Fruit fly (Drosophila melanogaster) whole organism, embryonic: ENCODE data around the gene CG5805.

Experiments used
- Atf-2 ChIP-seq: fragments of 200-800 bp; sonication (Bioruptor generic); optimal IDR thresholded peaks from 2 replicates; lab custom pipeline; 2016; ENCODE audit warnings: missing biosample characterization, missing genetic modification characterization
- BtbVII ChIP-seq: fragments of 200-800 bp; sonication (Bioruptor generic); optimal IDR thresholded peaks from 3 replicates; lab custom pipeline; 2017; ENCODE audit warnings: missing biosample characterization, mild to moderate bottlenecking, missing genetic modification characterization
- Bteb2 ChIP-seq: fragments of 200-800 bp; sonication (Bioruptor generic); optimal IDR thresholded peaks from 2 replicates; lab custom pipeline; 2016; ENCODE audit warnings: missing biosample characterization, missing genetic modification characterization
- CG10274 ChIP-seq: fragments of 200-800 bp; sonication (Bioruptor generic); optimal IDR thresholded peaks from 3 replicates; lab custom pipeline; 2017; ENCODE audit warnings: missing biosample characterization, mild to moderate bottlenecking, missing genetic modification characterization
- CG10543 ChIP-seq: fragments of 200-800 bp; sonication (Bioruptor generic); optimal IDR thresholded peaks from 3 replicates; lab custom pipeline; 2017; ENCODE audit warnings: missing biosample characterization, mild to moderate bottlenecking, missing genetic modification characterization, moderate library complexity
- CG11504 ChIP-seq: fragments of 200-800 bp; sonication (Bioruptor generic); optimal IDR thresholded peaks from 3 replicates; lab custom pipeline; 2019; ENCODE audit warnings: missing biosample characterization, mild to moderate bottlenecking, missing genetic modification characterization, moderate library complexity
- CG12155 ChIP-seq: fragments of 200-800 bp; sonication (Bioruptor generic); optimal IDR thresholded peaks from 3 replicates; lab custom pipeline; 2016; ENCODE audit warnings: missing biosample characterization, missing genetic modification characterization
- CG12942 ChIP-seq: fragments of 200-800 bp; sonication (Bioruptor generic); optimal IDR thresholded peaks from 3 replicates; lab custom pipeline; 2016; ENCODE audit warnings: missing biosample characterization, missing genetic modification characterization
- CG13287 ChIP-seq: fragments of 200-800 bp; sonication (Bioruptor generic); IDR thresholded peaks from 2 replicates; pipeline ENCODE4 v1.3.6; 2022; ENCODE audit warnings: missing biosample characterization, missing genetic modification characterization; ENCODE audit not compliant: partially characterized antibody
- CG13296 ChIP-seq: fragments of 200-800 bp; sonication (Bioruptor generic); optimal IDR thresholded peaks from 3 replicates; lab custom pipeline; 2018; ENCODE audit warnings: missing biosample characterization, mild to moderate bottlenecking, missing genetic modification characterization
- CG14710 ChIP-seq: fragments of 200-800 bp; sonication (Bioruptor generic); optimal IDR thresholded peaks from 3 replicates; lab custom pipeline; 2019; ENCODE audit warnings: missing biosample characterization, mild to moderate bottlenecking, missing genetic modification characterization, moderate library complexity
- CG17612 ChIP-seq: fragments of 200-800 bp; sonication (Bioruptor generic); IDR thresholded peaks from 2 replicates; pipeline ENCODE4 v1.3.6; 2022; ENCODE audit warnings: missing biosample characterization, missing genetic modification characterization
- CG17829 ChIP-seq: fragments of 200-800 bp; optimal IDR thresholded peaks from 2 replicates; lab custom pipeline; 2019; ENCODE audit warnings: missing biosample characterization, mild to moderate bottlenecking, missing genetic modification characterization, moderate library complexity
- CG18476 ChIP-seq: fragments of 200-800 bp; sonication (Bioruptor generic); optimal IDR thresholded peaks from 2 replicates; lab custom pipeline; 2016; ENCODE audit warnings: missing biosample characterization, mild to moderate bottlenecking, missing genetic modification characterization
- CG18619 ChIP-seq: fragments of 200-800 bp; sonication (Bioruptor generic); optimal IDR thresholded peaks from 3 replicates; lab custom pipeline; 2017; ENCODE audit warnings: missing biosample characterization, mild to moderate bottlenecking, missing genetic modification characterization
- CG34224 ChIP-seq: fragments of 200-800 bp; sonication (Bioruptor generic); IDR thresholded peaks from 3 replicates; pipeline ENCODE4 v1.3.6; 2022; ENCODE audit warnings: missing biosample characterization, missing genetic modification characterization; ENCODE audit not compliant: partially characterized antibody
- CG4328 ChIP-seq: fragments of 200-800 bp; sonication (Bioruptor generic); optimal IDR thresholded peaks from 3 replicates; lab custom pipeline; 2017; ENCODE audit warnings: missing biosample characterization, missing genetic modification reagents, missing genetic modification characterization
- CG4404 ChIP-seq: fragments of 200-800 bp; sonication (Bioruptor generic); IDR thresholded peaks from 2 replicates; pipeline ENCODE4 v1.3.6; 2022; ENCODE audit warnings: missing biosample characterization, missing genetic modification characterization
- CG6654 ChIP-seq: fragments of 200-800 bp; sonication (Bioruptor generic); optimal IDR thresholded peaks from 2 replicates; lab custom pipeline; 2017; ENCODE audit warnings: missing biosample characterization, mild to moderate bottlenecking, missing genetic modification characterization
- CG7745 ChIP-seq: fragments of 200-800 bp; sonication (Bioruptor generic); optimal IDR thresholded peaks from 2 replicates; lab custom pipeline; 2018; ENCODE audit warnings: missing biosample characterization, mild to moderate bottlenecking, missing genetic modification characterization, moderate library complexity
- CG7987 ChIP-seq: fragments of 200-800 bp; sonication (Bioruptor generic); optimal IDR thresholded peaks from 2 replicates; lab custom pipeline; 2018; ENCODE audit warnings: missing biosample characterization, mild to moderate bottlenecking, missing genetic modification characterization, moderate library complexity
- CG8290 ChIP-seq, 3 experiments: fragments of 200-800 bp; sonication (Bioruptor generic); optimal IDR thresholded peaks; 2 replicates each; lab custom pipeline; 2016 to 2019; ENCODE audit warnings: missing biosample characterization in 3 of 3, missing genetic modification characterization in 3 of 3, mild to moderate bottlenecking in 2 of 3, moderate library complexity in 1 of 3
- CG8478 ChIP-seq: fragments of >200 bp; optimal IDR thresholded peaks from 2 replicates; lab custom pipeline; 2018
- D ChIP-seq, 2 experiments: fragments of 200-800 bp in 1 of 2; fragments of >200 bp in 1 of 2; sonication (Bioruptor generic) in 1 of 2; optimal IDR thresholded peaks; 2 replicates in 1 of 2; 3 replicates in 1 of 2; lab custom pipeline; 2017; ENCODE audit warnings: mild to moderate bottlenecking in 1 of 2, missing biosample characterization in 1 of 2, missing genetic modification characterization in 1 of 2, missing genetic modification reagents in 1 of 2
- Dbx ChIP-seq: fragments of 200-800 bp; sonication (Bioruptor generic); IDR thresholded peaks from 3 replicates; pipeline ENCODE4 v1.3.6; 2022; ENCODE audit warnings: missing biosample characterization, missing genetic modification characterization
- Elba2 ChIP-seq: fragments of 200-800 bp; sonication (Bioruptor generic); optimal IDR thresholded peaks from 3 replicates; lab custom pipeline; 2016; ENCODE audit warnings: missing biosample characterization, missing genetic modification characterization
- HmgZ ChIP-seq: fragments of 200-800 bp; sonication (Bioruptor generic); optimal IDR thresholded peaks from 2 replicates; lab custom pipeline; 2018; ENCODE audit warnings: missing biosample characterization, mild to moderate bottlenecking, missing genetic modification characterization
- Hmr ChIP-seq: fragments of 200-800 bp; sonication (Bioruptor generic); optimal IDR thresholded peaks from 3 replicates; lab custom pipeline; 2017; ENCODE audit warnings: mild to moderate bottlenecking, missing biosample characterization, missing genetic modification reagents, missing genetic modification characterization
- Lpt ChIP-seq: fragments of >200 bp; optimal IDR thresholded peaks from 2 replicates; lab custom pipeline; 2018; ENCODE audit warnings: missing biosample characterization, missing genetic modification characterization
- MBD-R2 ChIP-seq: fragments of 200-800 bp; sonication (Bioruptor generic); IDR thresholded peaks from 2 replicates; pipeline ENCODE4 v1.3.6; 2022; ENCODE audit warnings: missing biosample characterization, missing genetic modification characterization
- Myb ChIP-seq: fragments of 200-800 bp; sonication (Bioruptor generic); optimal IDR thresholded peaks from 2 replicates; lab custom pipeline; 2016; ENCODE audit warnings: missing biosample characterization, missing genetic modification characterization
- Optix ChIP-seq: fragments of 200-800 bp; sonication (Bioruptor generic); IDR thresholded peaks from 3 replicates; pipeline ENCODE4 v1.3.6; 2022; ENCODE audit warnings: missing biosample characterization, missing genetic modification characterization
- Rx ChIP-seq: fragments of 200-800 bp; sonication (Bioruptor generic); IDR thresholded peaks from 2 replicates; pipeline ENCODE4 v1.3.6; 2022; ENCODE audit warnings: missing biosample characterization, missing genetic modification characterization
- Sin3A ChIP-seq: fragments of >200 bp; optimal IDR thresholded peaks from 2 replicates; lab custom pipeline; 2018
- ab ChIP-seq: fragments of 200-800 bp; sonication (Bioruptor generic); optimal IDR thresholded peaks from 2 replicates; lab custom pipeline; 2016; ENCODE audit warnings: missing biosample characterization, missing genetic modification characterization
- abd-A ChIP-seq: fragments of 200-800 bp; sonication (Bioruptor generic); optimal IDR thresholded peaks from 3 replicates; lab custom pipeline; 2019; ENCODE audit warnings: missing biosample characterization, mild to moderate bottlenecking, missing genetic modification characterization, moderate library complexity
- az2 ChIP-seq: fragments of 200-800 bp; sonication (Bioruptor generic); optimal IDR thresholded peaks from 3 replicates; lab custom pipeline; 2016; ENCODE audit warnings: missing biosample characterization, missing genetic modification characterization
- br ChIP-seq: fragments of >200 bp; optimal IDR thresholded peaks from 2 replicates; lab custom pipeline; 2017
- cad ChIP-seq: fragments of >200 bp; optimal IDR thresholded peaks from 2 replicates; lab custom pipeline; 2017; ENCODE audit warnings: missing biosample characterization, missing genetic modification characterization
- croc ChIP-seq: fragments of 200-800 bp; sonication (Bioruptor generic); conservative IDR thresholded peaks from 3 replicates; pipeline ENCODE4 v1.3.6; 2022; ENCODE audit warnings: missing biosample characterization, missing genetic modification characterization
- crp ChIP-seq, 2 experiments: fragments of 200-800 bp; sonication (Bioruptor generic); optimal IDR thresholded peaks; 2 replicates in 1 of 2; 3 replicates in 1 of 2; lab custom pipeline; 2017; ENCODE audit warnings: missing biosample characterization in 2 of 2, missing genetic modification characterization in 2 of 2, mild to moderate bottlenecking in 1 of 2, moderate library complexity in 1 of 2
- dati ChIP-seq: fragments of 200-800 bp; sonication (Bioruptor generic); IDR thresholded peaks from 2 replicates; pipeline ENCODE4 v1.3.6; 2022; ENCODE audit warnings: missing biosample characterization, missing genetic modification characterization
- gce ChIP-seq: fragments of 200-800 bp; sonication (Bioruptor generic); IDR thresholded peaks from 3 replicates; pipeline ENCODE4 v1.3.6; 2022; ENCODE audit warnings: missing biosample characterization, missing genetic modification characterization
- jing ChIP-seq: fragments of 200-800 bp; sonication (Bioruptor generic); optimal IDR thresholded peaks from 2 replicates; lab custom pipeline; 2018; ENCODE audit warnings: missing biosample characterization, mild to moderate bottlenecking, missing genetic modification characterization
- nerfin-1 ChIP-seq: fragments of 200-800 bp; sonication (Bioruptor generic); optimal IDR thresholded peaks from 3 replicates; lab custom pipeline; 2019; ENCODE audit warnings: missing biosample characterization, mild to moderate bottlenecking, missing genetic modification characterization, moderate library complexity
- psq ChIP-seq: fragments of 200-800 bp; sonication (Bioruptor generic); optimal IDR thresholded peaks from 2 replicates; lab custom pipeline; 2017; ENCODE audit warnings: missing biosample characterization, missing genetic modification characterization
- ro ChIP-seq: fragments of 200-800 bp; sonication (Bioruptor generic); IDR thresholded peaks from 2 replicates; pipeline ENCODE4 v1.3.6; 2022; ENCODE audit warnings: missing biosample characterization, missing genetic modification characterization
- seq ChIP-seq: fragments of 200-800 bp; sonication (Bioruptor generic); IDR thresholded peaks from 2 replicates; pipeline ENCODE4 v1.3.6; 2022; ENCODE audit warnings: missing biosample characterization, missing genetic modification characterization
- toy ChIP-seq: fragments of 200-800 bp; sonication (Bioruptor generic); IDR thresholded peaks from 2 replicates; pipeline ENCODE4 v1.3.6; 2022; ENCODE audit warnings: missing biosample characterization, missing genetic modification characterization
- tx ChIP-seq: fragments of 200-800 bp; sonication (Bioruptor generic); optimal IDR thresholded peaks from 2 replicates; lab custom pipeline; 2016; ENCODE audit warnings: missing biosample characterization, missing genetic modification characterization
- usp ChIP-seq: fragments of >200 bp; optimal IDR thresholded peaks from 2 replicates; lab custom pipeline; 2017; ENCODE audit warnings: missing biosample characterization, missing genetic modification characterization
- vvl ChIP-seq: fragments of 200-800 bp; sonication (Bioruptor generic); IDR thresholded peaks from 2 replicates; pipeline ENCODE4 v1.3.6; 2022; ENCODE audit warnings: missing biosample characterization, missing genetic modification characterization

CG5805 gene

dm6 chr3R:24829887-24830351 lies 42.7 kb upstream of the CG5805 start, which contains the start of the genes Kaz and CG43273 (continued):
- TF ChIP-seq Optix (no peak), CG8290 (GFP tag; optimal IDR thresholded peaks at IDR 0.05; lab: Kevin White, UChicago) (peak; percentile 12), CG8290 (tag; optimal IDR thresholded peaks at IDR 0.05; lab: Kevin White, UChicago) (no peak), psq (peak; percentile 43), CG12942 (GFP tag; lab: Kevin White, UChicago) (peak; percentile 40), CG17612 (no peak), CG13287 (GFP tag; lab: Robert Waterston, UW) (peak; percentile 22; the same call in 1 of the 2 replicates), br (lab: Kevin White, UChicago) (no peak), Hmr (GFP tag; lab: Kevin White, UChicago) (peak; percentile 42), nerfin-1 (tag; lab: Kevin White, UChicago) (no peak), CG6654 (GFP tag; lab: Kevin White, UChicago) (no peak), dati (GFP tag; lab: Robert Waterston, UW) (no peak), Rx (GFP tag; lab: Robert Waterston, UW) (no peak), CG7987 (no peak), CG4328 (GFP tag; lab: Kevin White, UChicago) (peak; percentile 23), vvl (GFP tag; lab: Robert Waterston, UW) (peak; percentile 69), Dbx (GFP tag; lab: Robert Waterston, UW) (no peak), Sin3A (peak; percentile 43), HmgZ (peak; percentile 74), D (optimal IDR thresholded peaks at IDR 0.05; lab: Kevin White, UChicago) (no peak), D (GFP tag; optimal IDR thresholded peaks at IDR 0.05; lab: Kevin White, UChicago) (no peak), CG11504 (tag; lab: Kevin White, UChicago) (no peak), croc (no peak), CG4404 (GFP tag; lab: Robert Waterston, UW) (no peak), Atf-2 (GFP tag; lab: Kevin White, UChicago) (no peak), Bteb2 (GFP tag; lab: Kevin White, UChicago) (no peak), jing (no peak), CG13296 (no peak), Lpt (GFP tag; lab: Kevin White, UChicago) (no peak), CG7745 (no peak), ro (no peak), usp (GFP tag; lab: Kevin White, UChicago) (no peak), Elba2 (GFP tag; lab: Kevin White, UChicago) (no peak), BtbVII (GFP tag; lab: Kevin White, UChicago) (no peak), az2 (GFP tag; lab: Kevin White, UChicago) (peak; percentile 55), tx (no peak), abd-A (tag; lab: Kevin White, UChicago) (no peak), CG18476 (peak; percentile 31), CG34224 (no peak), toy (GFP tag; lab: Robert Waterston, UW) (no peak), CG17829 (tag; lab: Kevin White, UChicago) (peak; percentile 73), CG14710 (tag; lab: Kevin White, UChicago) (peak; percentile 81), cad (GFP tag; lab: Kevin White, UChicago) (no peak), CG10543 (no peak), CG12155 (GFP tag; lab: Kevin White, UChicago) (peak; percentile 61), ab (GFP tag; lab: Kevin White, UChicago) (no peak), Myb (GFP tag; lab: Kevin White, UChicago) (no peak), CG8478 (no peak), crp (GFP tag; optimal IDR thresholded peaks at IDR 0.05; lab: Kevin White, UChicago) (peak; percentile 34 to 89), MBD-R2 (GFP tag; lab: Robert Waterston, UW) (peak; percentile 82), gce (GFP tag; lab: Robert Waterston, UW) (no peak), seq (GFP tag; lab: Robert Waterston, UW) (no peak), CG18619 (GFP tag; lab: Kevin White, UChicago) (peak; percentile 36), CG10274 (GFP tag; lab: Kevin White, UChicago) (no peak)
